Worm (Caenorhabditis elegans) whole organism, L4 larva: ENCODE results near the gene nlp-41.

ENCODE experiments used
- F10B5.3 ChIP-seq: sonication (generic microtip); optimal IDR thresholded peaks from 2 replicates; lab custom pipeline; 2016; ENCODE audit warnings: mild to moderate bottlenecking, missing genetic modification characterization, missing compliant biosample characterization
- F49E8.2 ChIP-seq: sonication (generic microtip); optimal IDR thresholded peaks from 2 replicates; lab custom pipeline; 2016; ENCODE audit warnings: missing compliant biosample characterization, mild to moderate bottlenecking, missing genetic modification characterization, borderline replicate concordance
- T26A8.4 ChIP-seq: fragments of 200-800 bp; sonication (Bioruptor generic); IDR thresholded peaks from 2 replicates; pipeline ENCODE4 v1.3.6; 2022; ENCODE audit warnings: missing genetic modification characterization, missing compliant biosample characterization
- Y48G9A.11 ChIP-seq: fragments of 200-800 bp; sonication (Bioruptor generic); IDR thresholded peaks from 2 replicates; pipeline ENCODE4 v1.3.6; 2022; ENCODE audit warnings: missing genetic modification reagents, missing genetic modification characterization, missing compliant biosample characterization
- Y5F2A.4 ChIP-seq: fragments of 200-800 bp; sonication (Bioruptor generic); optimal IDR thresholded peaks from 2 replicates; lab custom pipeline; 2018; ENCODE audit warnings: mild to moderate bottlenecking, missing genetic modification characterization, missing compliant biosample characterization
- aha-1 ChIP-seq: fragments of 150-350 bp; peaks from one replicate; lab custom pipeline; 2014; ENCODE audit warnings: missing biosample characterization, missing genetic modification characterization
- ama-1 ChIP-seq: fragments of 150-350 bp; optimal IDR thresholded peaks from 2 replicates; lab custom pipeline; 2014; ENCODE audit warnings: inconsistent platforms, mixed read lengths
- arid-1 ChIP-seq: fragments of 200-800 bp; sonication (Bioruptor generic); conservative IDR thresholded peaks from 2 replicates; pipeline ENCODE4 v1.3.6; 2022; ENCODE audit warnings: missing genetic modification reagents, missing genetic modification characterization, missing compliant biosample characterization
- ceh-20 ChIP-seq: fragments of 200-800 bp; sonication (Bioruptor generic); IDR thresholded peaks from 2 replicates; pipeline ENCODE4 v1.3.6; 2022; ENCODE audit warnings: missing genetic modification reagents, missing genetic modification characterization, missing compliant biosample characterization
- ceh-44 ChIP-seq: fragments of 200-800 bp; sonication (Bioruptor generic); IDR thresholded peaks from 2 replicates; pipeline ENCODE4 v1.3.6; 2022; ENCODE audit warnings: missing genetic modification reagents, missing genetic modification characterization, missing compliant biosample characterization
- daf-16 ChIP-seq, 3 experiments: sonication (generic microtip); optimal IDR thresholded peaks; 2 replicates each; lab custom pipeline; 2016 to 2017; ENCODE audit warnings: missing genetic modification characterization in 3 of 3, missing genetic modification reagents in 3 of 3, mild to moderate bottlenecking in 2 of 3, missing compliant biosample characterization in 2 of 3, missing biosample characterization in 1 of 3, moderate library complexity in 1 of 3
- daf-8 ChIP-seq: fragments of 200-800 bp; sonication (Bioruptor generic); IDR thresholded peaks from 2 replicates; pipeline ENCODE4 v1.3.6; 2022; ENCODE audit warnings: missing genetic modification characterization, missing compliant biosample characterization
- dmd-9 ChIP-seq: fragments of 200-800 bp; sonication (Bioruptor generic); IDR thresholded peaks from 2 replicates; pipeline ENCODE4 v1.3.6; 2022; ENCODE audit warnings: missing genetic modification reagents, missing genetic modification characterization, missing compliant biosample characterization
- dpl-1 ChIP-seq: fragments of 150-350 bp; optimal IDR thresholded peaks from 2 replicates; lab custom pipeline; 2014; ENCODE audit warnings: missing biosample characterization, missing genetic modification reagents, missing genetic modification characterization
- dve-1 ChIP-seq: sonication (generic microtip); optimal IDR thresholded peaks from 2 replicates; lab custom pipeline; 2017; ENCODE audit warnings: antibody characterized with exemption, mild to moderate bottlenecking, missing genetic modification characterization, missing compliant biosample characterization; ENCODE audit not compliant: insufficient read depth
- egl-43 ChIP-seq: fragments of 200-800 bp; sonication (Bioruptor generic); IDR thresholded peaks from 2 replicates; pipeline ENCODE4 v1.3.6; 2022; ENCODE audit warnings: missing genetic modification reagents, missing genetic modification characterization, missing compliant biosample characterization
- fos-1 ChIP-seq: fragments of 150-350 bp; optimal IDR thresholded peaks from 2 replicates; lab custom pipeline; 2014; ENCODE audit warnings: missing biosample characterization, missing genetic modification characterization
- hif-1 ChIP-seq, 2 experiments: sonication (generic microtip); optimal IDR thresholded peaks; 2 replicates each; lab custom pipeline; 2016 to 2017; ENCODE audit warnings: missing compliant biosample characterization in 2 of 2, missing genetic modification characterization in 2 of 2, missing genetic modification reagents in 2 of 2, missing genotype in 2 of 2, mild to moderate bottlenecking in 1 of 2
- hlh-11 ChIP-seq: fragments of 200-800 bp; sonication (Bioruptor generic); optimal IDR thresholded peaks from 2 replicates; lab custom pipeline; 2018; ENCODE audit warnings: mild to moderate bottlenecking, missing genetic modification characterization, missing compliant biosample characterization
- hlh-30 ChIP-seq: sonication (generic microtip); optimal IDR thresholded peaks from 2 replicates; lab custom pipeline; 2017; ENCODE audit warnings: antibody characterized with exemption, mild to moderate bottlenecking, missing genetic modification characterization, missing compliant biosample characterization; ENCODE audit not compliant: insufficient read depth
- hmg-1.1 ChIP-seq: fragments of 200-800 bp; sonication (Bioruptor generic); IDR thresholded peaks from 2 replicates; pipeline ENCODE4 v1.3.6; 2022; ENCODE audit warnings: missing genetic modification reagents, missing genetic modification characterization, missing compliant biosample characterization
- lin-1 ChIP-seq: fragments of 200-800 bp; sonication (Bioruptor generic); IDR thresholded peaks from 2 replicates; pipeline ENCODE4 v1.3.6; 2022; ENCODE audit warnings: missing genetic modification reagents, missing genetic modification characterization, missing compliant biosample characterization
- lin-15B ChIP-seq: fragments of 150-350 bp; sonication (generic microtip); optimal IDR thresholded peaks from 3 replicates; lab custom pipeline; 2014; ENCODE audit warnings: missing biosample characterization, missing genetic modification characterization
- lin-29 ChIP-seq: fragments of 200-800 bp; sonication (Bioruptor generic); IDR thresholded peaks from 2 replicates; pipeline ENCODE4 v1.3.6; 2022; ENCODE audit warnings: missing genetic modification reagents, missing genetic modification characterization, missing compliant biosample characterization
- lin-39 ChIP-seq: fragments of 150-350 bp; optimal IDR thresholded peaks from 2 replicates; lab custom pipeline; 2014; ENCODE audit warnings: missing biosample characterization, missing genetic modification reagents, missing genetic modification characterization
- madf-5 ChIP-seq, 2 experiments: fragments of 200-800 bp; sonication (Bioruptor generic); IDR thresholded peaks; 2 replicates each; pipeline ENCODE4 v1.3.6; 2022; ENCODE audit warnings: missing compliant biosample characterization in 2 of 2, missing genetic modification characterization in 2 of 2
- madf-9 ChIP-seq: fragments of 200-800 bp; sonication (Bioruptor generic); conservative IDR thresholded peaks from 2 replicates; pipeline ENCODE4 v1.3.6; 2022; ENCODE audit warnings: missing genetic modification reagents, missing genetic modification characterization, missing compliant biosample characterization
- mdl-1 ChIP-seq, 2 experiments: fragments of 150-350 bp in 1 of 2; sonication (generic microtip) in 1 of 2; optimal IDR thresholded peaks; 2 replicates each; lab custom pipeline; 2014 to 2017; ENCODE audit warnings: missing biosample characterization in 2 of 2, missing genetic modification characterization in 2 of 2
- mep-1 ChIP-seq: fragments of 150-350 bp; sonication (generic microtip); optimal IDR thresholded peaks from 3 replicates; lab custom pipeline; 2014; ENCODE audit warnings: missing biosample characterization, missing genetic modification characterization
- mes-2 ChIP-seq: sonication (generic microtip); optimal IDR thresholded peaks from 2 replicates; lab custom pipeline; 2016; ENCODE audit warnings: missing genotype, mild to moderate bottlenecking, missing genetic modification characterization, missing compliant biosample characterization; ENCODE audit not compliant: poor library complexity, severe bottlenecking
- mxl-3 ChIP-seq: fragments of 200-800 bp; sonication (Bioruptor generic); optimal IDR thresholded peaks from 2 replicates; lab custom pipeline; 2018; ENCODE audit warnings: mild to moderate bottlenecking, missing genetic modification characterization, missing compliant biosample characterization
- nhr-10 ChIP-seq: fragments of 150-350 bp; optimal IDR thresholded peaks from 2 replicates; lab custom pipeline; 2014; ENCODE audit warnings: missing biosample characterization, missing genetic modification characterization
- nhr-11 ChIP-seq: fragments of 150-350 bp; optimal IDR thresholded peaks from 2 replicates; lab custom pipeline; 2014; ENCODE audit warnings: missing biosample characterization, missing genetic modification characterization
- nhr-237 ChIP-seq: sonication (generic microtip); optimal IDR thresholded peaks from 2 replicates; lab custom pipeline; 2017; ENCODE audit warnings: missing biosample characterization, missing genetic modification characterization
- nhr-28 ChIP-seq: fragments of 150-350 bp; optimal IDR thresholded peaks from 2 replicates; lab custom pipeline; 2014; ENCODE audit warnings: missing biosample characterization, missing genetic modification characterization
- nhr-42 ChIP-seq: fragments of 200-800 bp; sonication (Bioruptor generic); IDR thresholded peaks from 2 replicates; pipeline ENCODE4 v1.3.6; 2022; ENCODE audit warnings: missing genetic modification characterization, missing compliant biosample characterization
- nhr-48 ChIP-seq: sonication (generic microtip); optimal IDR thresholded peaks from 2 replicates; lab custom pipeline; 2016; ENCODE audit warnings: mild to moderate bottlenecking, missing genetic modification characterization, missing compliant biosample characterization
- nhr-6 ChIP-seq: fragments of 150-350 bp; optimal IDR thresholded peaks from 2 replicates; lab custom pipeline; 2014; ENCODE audit warnings: missing biosample characterization, missing genetic modification characterization
- pha-4 ChIP-seq, 2 experiments: fragments of 150-350 bp in 1 of 2; fragments of 200-800 bp in 1 of 2; sonication (Bioruptor generic) in 1 of 2; IDR thresholded peaks in 1 of 2; optimal IDR thresholded peaks in 1 of 2; 2 replicates each; pipeline versions ENCODE4 v1.3.6 to Lab custom; 2014 to 2022; ENCODE audit warnings: missing genetic modification characterization in 2 of 2, missing genetic modification reagents in 2 of 2, missing biosample characterization in 1 of 2, missing compliant biosample characterization in 1 of 2
- php-3 ChIP-seq: fragments of 200-800 bp; sonication (Bioruptor generic); IDR thresholded peaks from 2 replicates; pipeline ENCODE4 v1.3.6; 2022; ENCODE audit warnings: missing genetic modification reagents, missing genetic modification characterization, missing compliant biosample characterization
- pqm-1 ChIP-seq: sonication (generic microtip); optimal IDR thresholded peaks from 2 replicates; lab custom pipeline; 2017; ENCODE audit warnings: missing biosample characterization, missing genetic modification characterization
- skn-1 ChIP-seq: fragments of 150-350 bp; optimal IDR thresholded peaks from 2 replicates; lab custom pipeline; 2014; ENCODE audit warnings: missing biosample characterization, missing genetic modification characterization
- snpc-1.2 ChIP-seq: fragments of 200-800 bp; sonication (Bioruptor generic); IDR thresholded peaks from 2 replicates; pipeline ENCODE4 v1.3.6; 2022; ENCODE audit warnings: missing genetic modification reagents, missing genetic modification characterization, missing compliant biosample characterization
- spr-1 ChIP-seq: sonication (generic microtip); optimal IDR thresholded peaks from 2 replicates; lab custom pipeline; 2016; ENCODE audit warnings: mild to moderate bottlenecking, missing genetic modification characterization, missing compliant biosample characterization
- tra-1 ChIP-seq: fragments of 200-800 bp; sonication (Bioruptor generic); IDR thresholded peaks from 2 replicates; pipeline ENCODE4 v1.3.6; 2022; ENCODE audit warnings: missing genetic modification reagents, missing genetic modification characterization, missing compliant biosample characterization
- unc-62 ChIP-seq, 3 experiments: fragments of 150-350 bp in 1 of 3; sonication (generic microtip); optimal IDR thresholded peaks in 2 of 3; peaks in 1 of 3; 1 replicate in 1 of 3; 2 replicates in 2 of 3; lab custom pipeline; 2014 to 2017; ENCODE audit warnings: missing biosample characterization in 3 of 3, missing genetic modification characterization in 3 of 3, missing genetic modification reagents in 3 of 3, missing genotype in 1 of 3
- zag-1 ChIP-seq: fragments of 150-350 bp; optimal IDR thresholded peaks from 2 replicates; lab custom pipeline; 2014; ENCODE audit warnings: missing biosample characterization, missing genetic modification characterization
- zip-2 ChIP-seq: fragments of 150-350 bp; optimal IDR thresholded peaks from 2 replicates; lab custom pipeline; 2014; ENCODE audit warnings: missing biosample characterization, missing genetic modification characterization

Gene nlp-41

ce11 chrII:14597788-14598187, 47.1 kb downstream of the nlp-41 start:
- TF ChIP-seq daf-16 (GFP tag; optimal IDR thresholded peaks at IDR 0.05; lab: Kevin White, UChicago), result no peak
- TF ChIP-seq daf-16 (tag; optimal IDR thresholded peaks at IDR 0.05; lab: Kevin White, UChicago), result peak; percentile 48
- peak; percentile 45 for TF ChIP-seq aha-1
- no peak for TF ChIP-seq egl-43
- peak; percentile 3 for TF ChIP-seq nhr-28 (tag; lab: Kevin White, UChicago)
- TF ChIP-seq, all 104 proteins: peak for 3

ce11 chrII:14598367-14598766, 47.7 kb downstream of the nlp-41 start:
- TF ChIP-seq hlh-11 (tag; lab: Kevin White, UChicago) (peak; percentile 91), arid-1 (GFP tag; lab: Robert Waterston, UW) (no peak), php-3 (peak; percentile 51), lin-1 (peak; percentile 58; the same call in 1 of the 2 replicates), dpl-1 (GFP tag; lab: Kevin White, UChicago) (peak; percentile 21), nhr-11 (peak; percentile 92), dve-1 (tag; lab: Kevin White, UChicago) (peak; percentile 99), mes-2 (tag; lab: Kevin White, UChicago) (peak; percentile 56), fos-1 (tag; lab: Kevin White, UChicago) (no peak), hmg-1.1 (GFP tag; lab: Robert Waterston, UW) (peak; percentile 59), madf-5 (GFP tag; IDR thresholded peaks at IDR 0.05; lab: Robert Waterston, UW) (no peak), mep-1 (no peak), spr-1 (no peak), ceh-20 (GFP tag; lab: Robert Waterston, UW) (no peak), lin-39 (tag; lab: Kevin White, UChicago) (no peak), pqm-1 (tag; lab: Kevin White, UChicago) (peak; percentile 45), nhr-48 (tag; lab: Kevin White, UChicago) (peak; percentile 68), zip-2 (tag; lab: Kevin White, UChicago) (no peak), aha-1 (peak; percentile 95), snpc-1.2 (GFP tag; lab: Robert Waterston, UW) (no peak), hif-1 (tag; optimal IDR thresholded peaks at IDR 0.05; lab: Kevin White, UChicago) (peak; percentile 36 to 76), zag-1 (tag; lab: Kevin White, UChicago) (no peak), nhr-6 (peak; percentile 41), skn-1 (tag; lab: Kevin White, UChicago) (no peak), madf-9 (no peak), tra-1 (GFP tag; lab: Robert Waterston, UW) (0 out of 2 replicates have a peak, but pooled peaks have one; percentile 29), daf-8 (GFP tag; lab: Robert Waterston, UW) (no peak), T26A8.4 (GFP tag; lab: Robert Waterston, UW) (peak; percentile 61; the same call in 1 of the 2 replicates), mxl-3 (no peak), Y48G9A.11 (no peak), mdl-1 (tag; optimal IDR thresholded peaks at IDR 0.05; lab: Kevin White, UChicago) (peak in 1 of 2 experiments; percentile 75), nhr-28 (tag; lab: Kevin White, UChicago) (peak; percentile 81), dmd-9 (GFP tag; lab: Robert Waterston, UW) (no peak), nhr-237 (tag; lab: Kevin White, UChicago) (no peak), ceh-44 (GFP tag; lab: Robert Waterston, UW) (no peak), ama-1 (lab: Kevin White, UChicago) (no peak), F49E8.2 (tag; lab: Kevin White, UChicago) (no peak), nhr-42 (GFP tag; lab: Robert Waterston, UW) (peak; percentile 73), hlh-30 (tag; lab: Kevin White, UChicago) (peak; percentile 97), nhr-10 (peak; percentile 67), F10B5.3 (no peak), lin-29 (GFP tag; lab: Robert Waterston, UW) (no peak), unc-62 (GFP tag; optimal IDR thresholded peaks at IDR 0.05 in 1 of 2; lab: Kevin White, UChicago) (peak in 1 of 2 experiments; percentile 59), unc-62 (tag; optimal IDR thresholded peaks at IDR 0.05; lab: Kevin White, UChicago) (no peak), lin-15B (tag; lab: Kevin White, UChicago) (no peak), pha-4 (GFP tag; IDR thresholded peaks at IDR 0.05; lab: Robert Waterston, UW) (peak; percentile 23; the same call in 1 of the 2 replicates), pha-4 (tag; optimal IDR thresholded peaks at IDR 0.05; lab: Kevin White, UChicago) (no peak), Y5F2A.4 (GFP tag; lab: Kevin White, UChicago) (no peak)
